Fruit fly (Drosophila melanogaster) whole organism, embryonic: ENCODE data around the gene Scgalpha.

ENCODE experiments used
- CG10959 ChIP-seq: fragments of 200-800 bp; sonication (Bioruptor generic); IDR thresholded peaks from 2 replicates; pipeline ENCODE4 v1.3.6; 2022; ENCODE audit warnings: missing biosample characterization, missing genetic modification characterization
- CG11695 ChIP-seq: fragments of 200-800 bp; sonication (Bioruptor generic); IDR thresholded peaks from 3 replicates; pipeline ENCODE4 v1.3.6; 2022; ENCODE audit warnings: missing biosample characterization, missing genetic modification characterization
- CG1233 ChIP-seq: fragments of 200-800 bp; sonication (Bioruptor generic); optimal IDR thresholded peaks from 4 replicates; lab custom pipeline; 2018; ENCODE audit warnings: missing biosample characterization, mild to moderate bottlenecking, missing genetic modification characterization
- CG13424 ChIP-seq: fragments of 200-800 bp; sonication (Bioruptor generic); optimal IDR thresholded peaks from 2 replicates; lab custom pipeline; 2019; ENCODE audit warnings: missing biosample characterization, mild to moderate bottlenecking, missing genetic modification characterization, moderate library complexity
- CG13894 ChIP-seq: fragments of 200-800 bp; sonication (Bioruptor generic); optimal IDR thresholded peaks from 3 replicates; lab custom pipeline; 2018; ENCODE audit warnings: missing biosample characterization, mild to moderate bottlenecking, missing genetic modification characterization, moderate library complexity
- CG15479 ChIP-seq: fragments of 200-800 bp; sonication (Bioruptor generic); optimal IDR thresholded peaks from 3 replicates; lab custom pipeline; 2019; ENCODE audit warnings: missing biosample characterization, mild to moderate bottlenecking, missing genetic modification characterization, moderate library complexity
- CG1647 ChIP-seq: fragments of 200-800 bp; sonication (Bioruptor generic); optimal IDR thresholded peaks from 3 replicates; lab custom pipeline; 2016; ENCODE audit warnings: missing biosample characterization, missing genetic modification characterization
- CG17359 ChIP-seq: fragments of 200-800 bp; sonication (Bioruptor generic); optimal IDR thresholded peaks from 3 replicates; lab custom pipeline; 2018; ENCODE audit warnings: missing biosample characterization, mild to moderate bottlenecking, missing genetic modification characterization, moderate library complexity
- CG17385 ChIP-seq: fragments of 200-800 bp; sonication (Bioruptor generic); optimal IDR thresholded peaks from 3 replicates; lab custom pipeline; 2018; ENCODE audit warnings: missing biosample characterization, mild to moderate bottlenecking, missing genetic modification characterization
- CG18011 ChIP-seq: fragments of 200-800 bp; sonication (Bioruptor generic); optimal IDR thresholded peaks from 2 replicates; lab custom pipeline; 2017; ENCODE audit warnings: missing biosample characterization, missing genetic modification characterization, mild to moderate bottlenecking, moderate library complexity, missing genotype
- CG18262 ChIP-seq: fragments of 200-800 bp; optimal IDR thresholded peaks from 3 replicates; lab custom pipeline; 2019; ENCODE audit warnings: missing biosample characterization, mild to moderate bottlenecking, missing genetic modification characterization, moderate library complexity
- CG1832 ChIP-seq: fragments of 200-800 bp; sonication (Bioruptor generic); optimal IDR thresholded peaks from 2 replicates; lab custom pipeline; 2017; ENCODE audit warnings: missing biosample characterization, mild to moderate bottlenecking, missing genetic modification characterization, inconsistent platforms
- CG30431 ChIP-seq: fragments of 200-800 bp; sonication (Bioruptor generic); optimal IDR thresholded peaks from 2 replicates; lab custom pipeline; 2017; ENCODE audit warnings: missing biosample characterization, missing genetic modification characterization
- CG31388 ChIP-seq: fragments of 200-800 bp; sonication (Bioruptor generic); optimal IDR thresholded peaks from 2 replicates; lab custom pipeline; 2016; ENCODE audit warnings: missing biosample characterization, missing genetic modification characterization
- CG3163 ChIP-seq: fragments of 200-800 bp; sonication (Bioruptor generic); optimal IDR thresholded peaks from 3 replicates; lab custom pipeline; 2016; ENCODE audit warnings: missing biosample characterization, missing genetic modification characterization
- CG6813 ChIP-seq: fragments of 200-800 bp; sonication (Bioruptor generic); optimal IDR thresholded peaks from 2 replicates; lab custom pipeline; 2017; ENCODE audit warnings: missing biosample characterization, missing genetic modification characterization, mild to moderate bottlenecking, moderate library complexity, missing genetic modification reagents
- CG7745 ChIP-seq: fragments of 200-800 bp; sonication (Bioruptor generic); optimal IDR thresholded peaks from 2 replicates; lab custom pipeline; 2018; ENCODE audit warnings: missing biosample characterization, mild to moderate bottlenecking, missing genetic modification characterization, moderate library complexity
- CG8478 ChIP-seq: fragments of >200 bp; optimal IDR thresholded peaks from 2 replicates; lab custom pipeline; 2018
- CG9609 ChIP-seq: fragments of 200-800 bp; sonication (Bioruptor generic); optimal IDR thresholded peaks from 3 replicates; lab custom pipeline; 2016; ENCODE audit warnings: missing biosample characterization, missing genetic modification characterization
- Ets65A ChIP-seq: fragments of 200-800 bp; sonication (Bioruptor generic); peaks from one replicate; lab custom pipeline; 2016; ENCODE audit warnings: missing biosample characterization, missing genetic modification characterization
- HLH54F ChIP-seq: fragments of 200-800 bp; sonication (Bioruptor generic); optimal IDR thresholded peaks from 3 replicates; lab custom pipeline; 2016; ENCODE audit warnings: missing biosample characterization, missing genetic modification characterization
- Hr78 ChIP-seq, 2 experiments: fragments of 200-800 bp in 1 of 2; fragments of >200 bp in 1 of 2; sonication (Bioruptor generic) in 1 of 2; optimal IDR thresholded peaks; 2 replicates each; lab custom pipeline; 2017 to 2019; ENCODE audit warnings: missing biosample characterization in 2 of 2, missing genetic modification characterization in 2 of 2, mild to moderate bottlenecking in 1 of 2, moderate library complexity in 1 of 2
- Kr ChIP-seq: fragments of 200-800 bp; sonication (Bioruptor generic); optimal IDR thresholded peaks from 2 replicates; lab custom pipeline; 2017; ENCODE audit warnings: missing biosample characterization, mild to moderate bottlenecking, missing genetic modification characterization
- Mad ChIP-seq: fragments of 200-800 bp; sonication (Bioruptor generic); optimal IDR thresholded peaks from 2 replicates; lab custom pipeline; 2016; ENCODE audit warnings: missing biosample characterization, missing genetic modification characterization
- NFAT ChIP-seq: fragments of 200-800 bp; sonication (Bioruptor generic); IDR thresholded peaks from 2 replicates; pipeline ENCODE4 v1.3.6; 2022; ENCODE audit warnings: missing biosample characterization, missing genetic modification characterization
- PHDP ChIP-seq: fragments of 200-800 bp; sonication (Bioruptor generic); optimal IDR thresholded peaks from 3 replicates; lab custom pipeline; 2018; ENCODE audit warnings: missing biosample characterization, mild to moderate bottlenecking, missing genetic modification characterization, moderate library complexity
- Pdp1 ChIP-seq, 2 experiments: fragments of 200-800 bp; sonication (Bioruptor generic); optimal IDR thresholded peaks; 3 replicates each; lab custom pipeline; 2016; ENCODE audit warnings: missing biosample characterization in 2 of 2, missing genetic modification characterization in 2 of 2, mild to moderate bottlenecking in 1 of 2, moderate library complexity in 1 of 2
- Poxn ChIP-seq: fragments of 200-800 bp; sonication (Bioruptor generic); IDR thresholded peaks from 2 replicates; pipeline ENCODE4 v1.3.6; 2022; ENCODE audit warnings: missing biosample characterization, missing genetic modification characterization
- Ptx1 ChIP-seq: fragments of 200-800 bp; sonication (Bioruptor generic); IDR thresholded peaks from 2 replicates; pipeline ENCODE4 v1.3.6; 2022; ENCODE audit warnings: missing biosample characterization, missing genetic modification characterization
- Sox100B ChIP-seq: fragments of 200-800 bp; sonication (Bioruptor generic); optimal IDR thresholded peaks from 3 replicates; lab custom pipeline; 2018; ENCODE audit warnings: missing biosample characterization, mild to moderate bottlenecking, missing genetic modification characterization
- Ssrp ChIP-seq: fragments of 200-800 bp; sonication (Bioruptor generic); optimal IDR thresholded peaks from 2 replicates; lab custom pipeline; 2018; ENCODE audit warnings: missing biosample characterization, mild to moderate bottlenecking, missing genetic modification characterization, moderate library complexity
- Xrp1 ChIP-seq: fragments of 200-800 bp; sonication (Bioruptor generic); IDR thresholded peaks from 2 replicates; pipeline ENCODE4 v1.3.6; 2022; ENCODE audit warnings: missing biosample characterization, missing genetic modification characterization
- bab2 ChIP-seq: fragments of 200-800 bp; sonication (Bioruptor generic); optimal IDR thresholded peaks from 2 replicates; lab custom pipeline; 2016; ENCODE audit warnings: missing biosample characterization, missing genetic modification characterization
- btn ChIP-seq: fragments of 200-800 bp; sonication (Bioruptor generic); optimal IDR thresholded peaks from 2 replicates; lab custom pipeline; 2016; ENCODE audit warnings: missing biosample characterization, missing genetic modification characterization
- cg ChIP-seq: fragments of 200-800 bp; sonication (Bioruptor generic); optimal IDR thresholded peaks from 3 replicates; lab custom pipeline; 2019; ENCODE audit warnings: missing biosample characterization, mild to moderate bottlenecking, missing genetic modification characterization, moderate library complexity
- chm ChIP-seq: fragments of 200-800 bp; sonication (Bioruptor generic); IDR thresholded peaks from 2 replicates; pipeline ENCODE4 v1.3.6; 2022; ENCODE audit warnings: missing biosample characterization, missing genetic modification characterization
- dm ChIP-seq: fragments of 200-800 bp; sonication (Bioruptor generic); optimal IDR thresholded peaks from 3 replicates; lab custom pipeline; 2016; ENCODE audit warnings: missing biosample characterization, missing genetic modification characterization
- grn ChIP-seq: fragments of 200-800 bp; sonication (Bioruptor generic); optimal IDR thresholded peaks from 3 replicates; lab custom pipeline; 2017; ENCODE audit warnings: missing biosample characterization, missing genetic modification characterization
- hbn ChIP-seq: fragments of 200-800 bp; sonication (Bioruptor generic); IDR thresholded peaks from 2 replicates; pipeline ENCODE4 v1.3.6; 2022; ENCODE audit warnings: missing biosample characterization, missing genetic modification characterization; ENCODE audit not compliant: partially characterized antibody
- kni ChIP-seq: fragments of 200-800 bp; sonication (Bioruptor generic); optimal IDR thresholded peaks from 3 replicates; lab custom pipeline; 2017; ENCODE audit warnings: mild to moderate bottlenecking, missing biosample characterization, missing genetic modification reagents, missing genetic modification characterization
- lola ChIP-seq, 3 experiments: fragments of >200 bp in 2 of 3; fragments of 200-800 bp in 1 of 3; sonication (Bioruptor generic) in 1 of 3; optimal IDR thresholded peaks; 2 replicates each; lab custom pipeline; 2017 to 2019; ENCODE audit warnings: missing biosample characterization in 3 of 3, missing genetic modification characterization in 3 of 3, mild to moderate bottlenecking in 1 of 3, moderate library complexity in 1 of 3
- mld ChIP-seq: fragments of 200-800 bp; sonication (Bioruptor generic); IDR thresholded peaks from 3 replicates; pipeline ENCODE4 v1.3.6; 2022; ENCODE audit warnings: missing biosample characterization, missing genetic modification characterization; ENCODE audit not compliant: partially characterized antibody
- otp ChIP-seq: fragments of 200-800 bp; sonication (Bioruptor generic); IDR thresholded peaks from 3 replicates; pipeline ENCODE4, ENCODE4 v1.3.6; 2022; ENCODE audit warnings: missing biosample characterization, missing genetic modification characterization
- sens ChIP-seq: fragments of 200-800 bp; sonication (Bioruptor generic); peaks from one replicate; lab custom pipeline; 2016; ENCODE audit warnings: missing biosample characterization, missing genetic modification characterization
- sens-2 ChIP-seq: fragments of 200-800 bp; sonication (Bioruptor generic); IDR thresholded peaks from 2 replicates; pipeline ENCODE4 v1.3.6; 2022; ENCODE audit warnings: missing biosample characterization, missing genetic modification characterization
- sqz ChIP-seq: fragments of 200-800 bp; sonication (Bioruptor generic); optimal IDR thresholded peaks from 3 replicates; lab custom pipeline; 2018; ENCODE audit warnings: missing biosample characterization, mild to moderate bottlenecking, missing genetic modification characterization
- tgo ChIP-seq: fragments of 200-800 bp; sonication (Bioruptor generic); IDR thresholded peaks from 3 replicates; pipeline ENCODE4 v1.3.6; 2022; ENCODE audit warnings: missing biosample characterization, missing genetic modification characterization
- tin ChIP-seq: fragments of 200-800 bp; sonication (Bioruptor generic); optimal IDR thresholded peaks from 3 replicates; lab custom pipeline; 2016; ENCODE audit warnings: missing biosample characterization, missing genetic modification characterization
- yki ChIP-seq: fragments of >200 bp; optimal IDR thresholded peaks from 3 replicates; lab custom pipeline; 2018
- zen2 ChIP-seq: fragments of 200-800 bp; sonication (Bioruptor generic); IDR thresholded peaks from 3 replicates; pipeline ENCODE4 v1.3.6; 2022; ENCODE audit warnings: missing biosample characterization, missing genetic modification characterization; ENCODE audit not compliant: partially characterized antibody

The Scgalpha gene

DNA sequence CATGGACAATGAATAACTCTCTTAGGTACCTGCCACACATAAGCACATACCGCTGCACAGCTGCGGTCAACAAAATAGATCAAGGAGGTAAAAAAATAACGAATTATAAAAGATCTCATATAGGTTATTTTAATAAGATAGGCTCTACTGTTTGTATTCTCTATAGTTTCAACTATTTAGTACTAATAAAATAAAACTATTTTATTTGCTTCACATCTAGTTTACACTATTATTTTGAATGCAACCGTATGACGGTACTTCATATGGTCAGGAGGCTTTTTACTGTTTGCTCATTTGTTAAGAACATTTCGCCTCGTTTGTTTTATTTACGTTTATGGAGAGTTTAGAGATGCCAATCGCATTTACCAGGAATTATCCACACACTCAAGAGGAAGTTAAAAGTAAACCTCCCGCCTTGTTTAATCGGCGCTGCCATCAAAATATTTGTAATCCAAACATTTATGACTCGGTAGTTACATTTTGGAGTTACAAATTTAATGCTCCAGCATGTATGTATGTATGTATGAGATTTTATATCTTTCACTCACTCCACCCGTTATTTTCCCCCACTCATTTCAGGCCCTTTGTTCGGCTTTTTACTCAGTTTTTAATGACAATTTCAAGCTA is 28.2 kb upstream of the Scgalpha start (continued):
- TF ChIP-seq CG18262 (tag; lab: Kevin White, UChicago) (peak; percentile 86), Mad (peak; percentile 1), Ssrp (peak; percentile 76), Ets65A (peak; percentile 3), CG17385 (GFP tag; lab: Kevin White, UChicago) (peak; percentile 63), PHDP (tag; lab: Kevin White, UChicago) (peak; percentile 76), grn (GFP tag; lab: Kevin White, UChicago) (peak; percentile 61), cg (GFP tag; lab: Kevin White, UChicago) (no peak), CG1832 (GFP tag; lab: Kevin White, UChicago) (no peak), tin (GFP tag; lab: Kevin White, UChicago) (peak; percentile 53), CG13894 (tag; lab: Kevin White, UChicago) (no peak), tgo (GFP tag; lab: Robert Waterston, UW) (peak; percentile 55; the same call in 2 of the 3 replicates), CG1233 (GFP tag; lab: Kevin White, UChicago) (peak; percentile 63), Sox100B (GFP tag; lab: Kevin White, UChicago) (peak; percentile 63), Poxn (GFP tag; lab: Robert Waterston, UW) (no peak), Ptx1 (GFP tag; lab: Robert Waterston, UW) (peak; percentile 48), CG6813 (GFP tag; lab: Kevin White, UChicago) (peak; percentile 56), Hr78 (GFP tag; optimal IDR thresholded peaks at IDR 0.05; lab: Kevin White, UChicago) (peak in 1 of 2 experiments; percentile 17), CG30431 (peak; percentile 26), HLH54F (no peak), lola (GFP tag; optimal IDR thresholded peaks at IDR 0.05; lab: Kevin White, UChicago) (peak in 1 of 3 experiments; percentile 82), CG9609 (GFP tag; lab: Kevin White, UChicago) (no peak), CG18011 (GFP tag; lab: Kevin White, UChicago) (no peak), CG13424 (tag; lab: Kevin White, UChicago) (peak; percentile 64), kni (GFP tag; lab: Kevin White, UChicago) (no peak), CG11695 (peak; percentile 72), CG17359 (tag; lab: Kevin White, UChicago) (peak; percentile 73)

DNA sequence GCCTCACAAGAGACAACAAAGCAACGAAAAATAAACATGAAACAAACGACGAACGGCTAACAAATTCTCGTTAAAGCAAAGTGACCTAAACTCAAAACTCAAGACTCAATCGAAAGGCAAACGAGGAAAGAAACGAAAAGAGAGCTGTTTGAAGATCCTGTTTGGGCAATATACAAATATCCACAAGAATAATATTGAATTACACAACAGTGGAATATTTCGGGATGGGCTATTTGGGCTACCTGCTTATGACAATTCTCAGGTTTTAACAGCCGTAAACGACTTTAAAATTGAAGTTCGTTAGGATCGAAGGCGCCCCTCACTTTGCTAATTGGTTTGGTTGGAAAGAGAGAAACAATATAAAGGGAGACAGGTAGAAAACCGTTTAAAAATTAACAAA is 26.9 kb upstream of the Scgalpha start:
- no peak for TF ChIP-seq hbn (GFP tag; lab: Robert Waterston, UW)
- no peak for TF ChIP-seq bab2 (GFP tag; lab: Kevin White, UChicago)
- TF ChIP-seq yki (lab: Kevin White, UChicago), result no peak
- no peak for TF ChIP-seq CG3163 (GFP tag; lab: Kevin White, UChicago)
- no peak for TF ChIP-seq sqz
- TF ChIP-seq dm (GFP tag; lab: Kevin White, UChicago), result no peak
- TF ChIP-seq sens-2 (GFP tag; lab: Robert Waterston, UW), result no peak
- no peak for TF ChIP-seq NFAT
- TF ChIP-seq Pdp1 (GFP tag; optimal IDR thresholded peaks at IDR 0.05; lab: Kevin White, UChicago), result peak in 1 of 2 experiments; percentile 43
- TF ChIP-seq Kr (GFP tag; lab: Kevin White, UChicago), result peak; percentile 86
- peak; percentile 92 for TF ChIP-seq CG15479 (GFP tag; lab: Kevin White, UChicago)
- TF ChIP-seq CG7745 (tag; lab: Kevin White, UChicago), result peak; percentile 80
- TF ChIP-seq zen2 (GFP tag; lab: Robert Waterston, UW), result no peak
- 0 out of 2 replicates have a peak, but pooled peaks have one; percentile 45 for TF ChIP-seq chm (GFP tag; lab: Robert Waterston, UW)
- TF ChIP-seq mld (GFP tag; lab: Robert Waterston, UW), result no peak
- peak; percentile 81 for TF ChIP-seq sens
- no peak for TF ChIP-seq CG8478 (lab: Kevin White, UChicago)
- TF ChIP-seq CG1647 (GFP tag; lab: Kevin White, UChicago), result no peak
- TF ChIP-seq CG10959, result 0 out of 2 replicates have a peak, but pooled peaks have one; percentile 33
- TF ChIP-seq CG31388 (GFP tag; lab: Kevin White, UChicago), result no peak
- TF ChIP-seq btn (GFP tag; lab: Kevin White, UChicago), result no peak
- TF ChIP-seq Xrp1 (GFP tag; lab: Robert Waterston, UW), result peak; percentile 58
- 0 out of 3 replicates have a peak, but pooled peaks have one; percentile 36 for TF ChIP-seq otp (GFP tag; lab: Robert Waterston, UW)
